Fruit fly (Drosophila melanogaster): ENCODE data around the gene CG33764.

Gene CG33764

dm6 chr3L:4262384-4262783 is 4.9 kb downstream of the CG33764 start, which contains the start of the genes CG11586 and VhaM9.7-a (continued):
- no peak for TF ChIP-seq bab2 (GFP tag; optimal IDR thresholded peaks at IDR 0.05)

- TF ChIP-seq CG10654 (GFP tag; optimal IDR thresholded peaks at IDR 0.05) = no peak
- TF ChIP-seq sens (GFP tag) = peak; percentile 51
- TF ChIP-seq Med (GFP tag) = peak; percentile 50
Measured at dm6 chr3L:4261177-4261576, 6.1 kb downstream of the CG33764 start.

- TF ChIP-seq CG8089 (GFP tag; optimal IDR thresholded peaks at IDR 0.05) (peak; percentile 71), HLH4C (GFP tag; IDR thresholded peaks at IDR 0.05; ENCODE audit: partially characterized antibody) (no peak), CG31224 (GFP tag; IDR thresholded peaks at IDR 0.05) (peak; percentile 59), CG4404 (GFP tag; IDR thresholded peaks at IDR 0.05) (peak; percentile 66), E2f2 (GFP tag; IDR thresholded peaks at IDR 0.05) (peak; percentile 43; the same call in 1 of the 2 replicates), sens (GFP tag) (peak; percentile 98), CG2199 (GFP tag; IDR thresholded peaks at IDR 0.05) (0 out of 3 replicates have a peak, but pooled peaks have one; percentile 23), row (GFP tag; IDR thresholded peaks at IDR 0.05) (peak; percentile 98), Awh (GFP tag; IDR thresholded peaks at IDR 0.05) (peak; percentile 47; the same call in 1 of the 2 replicates), CkIIα-i1 (GFP tag; IDR thresholded peaks at IDR 0.05) (no peak), klu (GFP tag; IDR thresholded peaks at IDR 0.05) (peak; percentile 69; the same call in 1 of the 2 replicates), sim (GFP tag; IDR thresholded peaks at IDR 0.05) (no peak), B-H1 (GFP tag; IDR thresholded peaks at IDR 0.05) (peak; percentile 23; the same call in 1 of the 3 replicates), sob (GFP tag; IDR thresholded peaks at IDR 0.05) (peak; percentile 78), CG4282 (GFP tag; optimal IDR thresholded peaks at IDR 0.05) (no peak), CG17829 (tag; optimal IDR thresholded peaks at IDR 0.05) (peak; percentile 90), ro (GFP tag; IDR thresholded peaks at IDR 0.05) (no peak), Max (GFP tag; optimal IDR thresholded peaks at IDR 0.05) (peak; percentile 84), maf-S (GFP tag; optimal IDR thresholded peaks at IDR 0.05) (peak; percentile 87), CG30020 (tag; optimal IDR thresholded peaks at IDR 0.05) (peak; percentile 79), pzg (GFP tag; optimal IDR thresholded peaks at IDR 0.05) (peak; percentile 65), pho (GFP tag; optimal IDR thresholded peaks at IDR 0.05) (peak; percentile 91), CG14667 (GFP tag; IDR thresholded peaks at IDR 0.05) (peak; percentile 64), CG18764 (GFP tag; optimal IDR thresholded peaks at IDR 0.05) (peak; percentile 75), CG7372 (GFP tag; IDR thresholded peaks at IDR 0.05) (peak; percentile 80), kni (GFP tag; optimal IDR thresholded peaks at IDR 0.05) (peak; percentile 59), gem (tag; optimal IDR thresholded peaks at IDR 0.05) (peak; percentile 91), esg (GFP tag; conservative IDR thresholded peaks at IDR 0.05) (peak; percentile 72), Doc2 (GFP tag; IDR thresholded peaks at IDR 0.05) (no peak), aop (GFP tag; IDR thresholded peaks at IDR 0.05) (no peak), stc (GFP tag; IDR thresholded peaks at IDR 0.05) (no peak), zen2 (GFP tag; IDR thresholded peaks at IDR 0.05; ENCODE audit: partially characterized antibody) (no peak), CG11085 (GFP tag; IDR thresholded peaks at IDR 0.05) (no peak), CG4360 (GFP tag; IDR thresholded peaks at IDR 0.05) (no peak), CTCF (GFP tag; optimal IDR thresholded peaks at IDR 0.05) (no peak), Vsx1 (GFP tag; optimal IDR thresholded peaks at IDR 0.05) (peak; percentile 54), CG7928 (GFP tag; optimal IDR thresholded peaks at IDR 0.05) (peak; percentile 100), abd-A (tag; optimal IDR thresholded peaks at IDR 0.05) (peak; percentile 85), CG3995 (GFP tag; optimal IDR thresholded peaks at IDR 0.05) (peak; percentile 63), CG7987 (GFP tag; optimal IDR thresholded peaks at IDR 0.05) (peak; percentile 45), btn (GFP tag; optimal IDR thresholded peaks at IDR 0.05) (peak; percentile 59), CG1529 (GFP tag; optimal IDR thresholded peaks at IDR 0.05) (peak; percentile 55), PHDP (tag; optimal IDR thresholded peaks at IDR 0.05) (peak; percentile 83), CG17328 (GFP tag; IDR thresholded peaks at IDR 0.05) (peak; percentile 77), CG3847 (GFP tag; IDR thresholded peaks at IDR 0.05) (peak; percentile 77), CG32772 (GFP tag; IDR thresholded peaks at IDR 0.05) (peak; percentile 81)
Measured at dm6 chr3L:4259102-4259558, 8.2 kb downstream of the CG33764 start, which contains the start of the genes CG15011 and CG1309. Gene CG15011 (minus strand): TSS chr3L:4259152. Gene CG1309 (plus strand): TSS chr3L:4259430.
